Worm (Caenorhabditis elegans) whole organism, late embryonic: Measurements from ENCODE around the gene R02F2.8.

Experiments
- K02D7.2 ChIP-seq: sonication (generic microtip); optimal IDR thresholded peaks from 2 replicates; lab custom pipeline; 2017; ENCODE audit warnings: mild to moderate bottlenecking, missing genetic modification characterization, missing compliant biosample characterization
- K09A11.1 ChIP-seq: sonication (generic microtip); optimal IDR thresholded peaks from 2 replicates; lab custom pipeline; 2017; ENCODE audit warnings: antibody characterized with exemption, mild to moderate bottlenecking, missing genetic modification characterization, missing compliant biosample characterization; ENCODE audit not compliant: insufficient read depth
- T23F11.4 ChIP-seq: fragments of 200-800 bp; sonication (Bioruptor generic); optimal IDR thresholded peaks from 2 replicates; lab custom pipeline; 2018; ENCODE audit warnings: mild to moderate bottlenecking, missing genetic modification characterization, missing compliant biosample characterization
- Y22D7AL.16 ChIP-seq: sonication (generic microtip); optimal IDR thresholded peaks from 2 replicates; lab custom pipeline; 2016; ENCODE audit warnings: missing genetic modification characterization, missing compliant biosample characterization
- ceh-14 ChIP-seq: sonication (generic microtip); optimal IDR thresholded peaks from 2 replicates; lab custom pipeline; 2016; ENCODE audit warnings: missing genotype, missing genetic modification characterization, missing compliant biosample characterization
- ceh-18 ChIP-seq: sonication (generic microtip); optimal IDR thresholded peaks from 2 replicates; lab custom pipeline; 2016; ENCODE audit warnings: missing genetic modification characterization, missing compliant biosample characterization
- ceh-22 ChIP-seq: sonication (generic microtip); optimal IDR thresholded peaks from 2 replicates; lab custom pipeline; 2017; ENCODE audit warnings: missing biosample characterization, missing genetic modification characterization
- ceh-31 ChIP-seq: sonication (generic microtip); optimal IDR thresholded peaks from 2 replicates; lab custom pipeline; 2016; ENCODE audit warnings: missing genetic modification characterization, missing compliant biosample characterization
- ceh-34 ChIP-seq: sonication (generic microtip); optimal IDR thresholded peaks from 2 replicates; lab custom pipeline; 2016; ENCODE audit warnings: mild to moderate bottlenecking, missing genetic modification characterization, missing compliant biosample characterization
- ceh-45 ChIP-seq: fragments of 200-800 bp; sonication (Bioruptor generic); IDR thresholded peaks from 2 replicates; pipeline ENCODE4 v1.3.6; 2022; ENCODE audit warnings: missing genetic modification reagents, missing genetic modification characterization, missing compliant biosample characterization
- ceh-48 ChIP-seq: sonication (generic microtip); optimal IDR thresholded peaks from 2 replicates; lab custom pipeline; 2016; ENCODE audit warnings: missing genetic modification characterization, inconsistent platforms, missing compliant biosample characterization
- ceh-9 ChIP-seq: sonication (generic microtip); optimal IDR thresholded peaks from 2 replicates; lab custom pipeline; 2016; ENCODE audit warnings: mild to moderate bottlenecking, missing genetic modification characterization, inconsistent platforms, missing compliant biosample characterization
- elt-2 ChIP-seq: sonication (generic microtip); optimal IDR thresholded peaks from 2 replicates; lab custom pipeline; 2016; ENCODE audit warnings: missing genetic modification reagents, missing genetic modification characterization, missing compliant biosample characterization
- elt-4 ChIP-seq: sonication (generic microtip); optimal IDR thresholded peaks from 2 replicates; lab custom pipeline; 2016; ENCODE audit warnings: missing genetic modification characterization, missing compliant biosample characterization
- ets-4 ChIP-seq: sonication (generic microtip); optimal IDR thresholded peaks from 2 replicates; lab custom pipeline; 2016; ENCODE audit warnings: missing genetic modification characterization, missing compliant biosample characterization
- eyg-1 ChIP-seq: sonication (generic microtip); optimal IDR thresholded peaks from 2 replicates; lab custom pipeline; 2016; ENCODE audit warnings: missing genotype, missing genetic modification characterization, missing compliant biosample characterization
- hlh-30 ChIP-seq: sonication (generic microtip); optimal IDR thresholded peaks from 2 replicates; lab custom pipeline; 2017; ENCODE audit warnings: antibody characterized with exemption, missing genetic modification characterization, missing compliant biosample characterization; ENCODE audit not compliant: insufficient read depth
- hlh-8 ChIP-seq: sonication (generic microtip); optimal IDR thresholded peaks from 2 replicates; lab custom pipeline; 2016; ENCODE audit warnings: missing genotype, missing genetic modification characterization, missing compliant biosample characterization
- lin-11 ChIP-seq: fragments of 200-800 bp; sonication (Bioruptor generic); optimal IDR thresholded peaks from 2 replicates; lab custom pipeline; 2018; ENCODE audit warnings: mild to moderate bottlenecking, missing genetic modification characterization, missing compliant biosample characterization
- nfya-1 ChIP-seq: sonication (generic microtip); optimal IDR thresholded peaks from 2 replicates; lab custom pipeline; 2017; ENCODE audit warnings: missing genetic modification characterization, mild to moderate bottlenecking, missing compliant biosample characterization, antibody characterized with exemption, moderate library complexity
- nhr-11 ChIP-seq: fragments of 150-350 bp; optimal IDR thresholded peaks from 2 replicates; lab custom pipeline; 2014; ENCODE audit warnings: missing biosample characterization, missing genetic modification characterization
- nhr-232 ChIP-seq: sonication (generic microtip); optimal IDR thresholded peaks from 2 replicates; lab custom pipeline; 2016; ENCODE audit warnings: missing genetic modification characterization, missing compliant biosample characterization
- pha-2 ChIP-seq: sonication (generic microtip); optimal IDR thresholded peaks from 2 replicates; lab custom pipeline; 2017; ENCODE audit warnings: mild to moderate bottlenecking, missing genetic modification characterization, missing compliant biosample characterization
- sox-2 ChIP-seq: fragments of 200-800 bp; sonication (Bioruptor generic); IDR thresholded peaks from 2 replicates; pipeline ENCODE4 v1.3.6; 2022; ENCODE audit warnings: missing genetic modification reagents, missing genetic modification characterization, missing compliant biosample characterization
- syd-9 ChIP-seq: sonication (generic microtip); optimal IDR thresholded peaks from 2 replicates; lab custom pipeline; 2016; ENCODE audit warnings: mild to moderate bottlenecking, missing genetic modification characterization, moderate library complexity, missing compliant biosample characterization
- tbx-2 ChIP-seq: sonication (generic microtip); optimal IDR thresholded peaks from 2 replicates; lab custom pipeline; 2016; ENCODE audit warnings: missing genetic modification characterization, missing compliant biosample characterization
- unc-42 ChIP-seq: sonication (generic microtip); optimal IDR thresholded peaks from 2 replicates; lab custom pipeline; 2016; ENCODE audit warnings: missing genotype, missing genetic modification characterization, missing compliant biosample characterization
- unc-55 ChIP-seq: sonication (generic microtip); optimal IDR thresholded peaks from 2 replicates; lab custom pipeline; 2017; ENCODE audit warnings: missing biosample characterization, missing genetic modification reagents, missing genetic modification characterization

The R02F2.8 gene

DNA sequence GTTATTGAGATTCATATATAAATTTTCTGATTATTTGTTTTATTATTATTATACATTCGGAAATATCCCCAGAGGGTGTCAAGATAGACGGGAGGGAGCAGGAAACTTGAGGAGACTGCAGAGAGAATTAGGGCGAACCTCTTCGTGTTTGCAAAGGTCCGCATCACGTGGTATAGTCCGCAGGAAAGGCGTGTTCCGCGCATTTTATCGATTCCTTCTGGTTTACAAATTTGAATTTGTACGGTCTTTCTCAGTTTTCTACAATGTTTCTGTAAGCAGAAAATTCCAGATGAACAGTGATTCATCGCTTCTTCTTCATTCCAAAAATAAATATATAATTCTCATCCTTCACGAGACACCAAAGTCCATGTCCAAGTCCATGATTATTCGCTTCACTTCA, 4.9 kb upstream of the R02F2.8 start:
- TF ChIP-seq ceh-31 (tag; lab: Kevin White, UChicago) (peak; percentile 23), K02D7.2 (tag; lab: Kevin White, UChicago) (no peak), ceh-22 (tag; lab: Kevin White, UChicago) (no peak), hlh-30 (peak; percentile 86), tbx-2 (tag; lab: Kevin White, UChicago) (peak; percentile 2), ceh-48 (tag; lab: Kevin White, UChicago) (peak; percentile 31)
- TF ChIP-seq, all 69 proteins: peak for 4

DNA sequence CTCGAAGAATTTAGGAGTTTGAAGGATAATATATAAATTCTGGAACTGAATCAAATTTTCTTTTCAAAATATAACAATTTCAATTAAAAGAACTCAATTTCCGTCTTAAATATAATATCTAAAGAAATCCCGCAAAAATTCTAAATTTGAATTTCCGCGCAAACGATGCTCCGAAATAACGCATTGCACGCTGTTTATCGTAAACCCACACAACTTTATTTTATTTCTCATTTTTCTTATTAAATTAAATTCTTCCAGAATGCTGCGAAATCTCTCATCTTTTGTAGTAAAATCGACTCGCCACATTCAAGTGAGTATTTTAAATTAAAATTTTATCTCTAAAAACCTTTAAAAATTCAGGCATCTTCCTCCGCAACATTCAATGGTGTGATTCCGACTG, 3.9 kb upstream of the R02F2.8 start, which contains the start of gene R02F2.9:
Gene R02F2.9 (plus strand): TSS at position 218 of the 400 bp plus-strand sequence.
- TF ChIP-seq nfya-1 (tag; lab: Kevin White, UChicago) = peak; percentile 41
- no peak for TF ChIP-seq nhr-11 (tag; lab: Kevin White, UChicago)
- peak; percentile 37 for TF ChIP-seq unc-42 (tag; lab: Kevin White, UChicago)
- no peak for TF ChIP-seq ceh-48 (tag; lab: Kevin White, UChicago)
- TF ChIP-seq ets-4 (tag; lab: Kevin White, UChicago) = peak; percentile 55
- TF ChIP-seq, all 69 proteins: peak for 3

ce11 chrIII:5487087-5487603, 7.9 kb downstream of the R02F2.8 start, which contains the start of gene osg-1:
Gene osg-1 (plus strand): TSS chrIII:5487553.
- TF ChIP-seq unc-55 (GFP tag; lab: Kevin White, UChicago) (no peak), pha-2 (no peak)

ce11 chrIII:5486345-5486744, 8.7 kb downstream of the R02F2.8 start:
- peak; percentile 30 for TF ChIP-seq unc-55 (GFP tag; lab: Kevin White, UChicago)
- no peak for TF ChIP-seq eyg-1 (tag; lab: Kevin White, UChicago)
- TF ChIP-seq, all 69 proteins: peak for 1

- TF ChIP-seq ceh-45 (no peak), unc-42 (tag; lab: Kevin White, UChicago) (no peak), sox-2 (no peak), ceh-31 (tag; lab: Kevin White, UChicago) (no peak), unc-55 (GFP tag; lab: Kevin White, UChicago) (no peak), T23F11.4 (GFP tag; lab: Kevin White, UChicago) (no peak), hlh-8 (tag; lab: Kevin White, UChicago) (no peak), pha-2 (no peak)
Observed at ce11 chrIII:5483738-5484315, 11.2 kb downstream of the R02F2.8 start, which contains the start of the genes R02F2.7 and R02F2.4. Gene R02F2.7 (minus strand): TSS chrIII:5483773. Gene R02F2.4 (plus strand): TSS chrIII:5484289.

DNA sequence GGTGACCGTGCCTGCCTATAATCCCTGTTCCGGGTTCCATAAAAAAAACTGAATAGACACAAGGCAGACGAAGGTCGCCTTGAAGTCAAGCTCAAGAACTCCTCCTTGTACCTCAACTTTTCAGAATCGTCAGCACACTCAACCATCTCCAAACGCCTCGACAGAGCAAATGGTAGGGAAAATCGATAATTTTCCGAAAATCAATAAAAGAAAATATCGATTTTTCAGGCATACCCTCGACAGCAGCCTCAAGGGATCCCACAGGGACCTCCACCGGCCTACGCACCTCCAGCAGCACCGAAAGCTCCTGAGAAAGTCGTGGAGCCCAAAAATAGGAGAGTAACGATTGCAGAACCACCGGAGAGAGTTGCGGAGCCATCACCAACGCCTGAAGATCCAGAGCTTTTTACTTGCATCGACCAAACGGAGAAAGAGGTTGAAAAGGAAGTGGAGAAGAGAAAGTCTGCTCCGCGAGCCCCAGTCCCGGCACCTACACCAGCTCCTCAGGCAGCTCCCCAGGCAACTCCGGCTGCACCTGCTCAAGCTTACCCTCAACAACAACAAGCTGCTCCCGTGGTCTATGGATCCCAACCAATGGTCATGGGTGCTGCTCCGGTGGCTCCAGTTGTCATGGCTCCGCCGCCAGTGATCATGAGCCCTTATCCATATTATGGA, 15.4 kb downstream of the R02F2.8 start:
- TF ChIP-seq ceh-9 (tag; lab: Kevin White, UChicago) (no peak), elt-4 (tag; lab: Kevin White, UChicago) (no peak), ceh-22 (tag; lab: Kevin White, UChicago) (no peak), syd-9 (tag; lab: Kevin White, UChicago) (no peak), hlh-8 (tag; lab: Kevin White, UChicago) (no peak), unc-55 (GFP tag; lab: Kevin White, UChicago) (no peak), nhr-232 (tag; lab: Kevin White, UChicago) (no peak), K09A11.1 (tag; lab: Kevin White, UChicago) (no peak), unc-42 (tag; lab: Kevin White, UChicago) (no peak), Y22D7AL.16 (tag; lab: Kevin White, UChicago) (no peak), ceh-14 (tag; lab: Kevin White, UChicago) (no peak), ceh-18 (tag; lab: Kevin White, UChicago) (no peak), lin-11 (tag; lab: Kevin White, UChicago) (no peak), ceh-45 (no peak), ceh-34 (no peak), elt-2 (no peak)
